Fruit fly (Drosophila melanogaster): Measurements from ENCODE around the gene Stt3A.

The Stt3A gene

DNA sequence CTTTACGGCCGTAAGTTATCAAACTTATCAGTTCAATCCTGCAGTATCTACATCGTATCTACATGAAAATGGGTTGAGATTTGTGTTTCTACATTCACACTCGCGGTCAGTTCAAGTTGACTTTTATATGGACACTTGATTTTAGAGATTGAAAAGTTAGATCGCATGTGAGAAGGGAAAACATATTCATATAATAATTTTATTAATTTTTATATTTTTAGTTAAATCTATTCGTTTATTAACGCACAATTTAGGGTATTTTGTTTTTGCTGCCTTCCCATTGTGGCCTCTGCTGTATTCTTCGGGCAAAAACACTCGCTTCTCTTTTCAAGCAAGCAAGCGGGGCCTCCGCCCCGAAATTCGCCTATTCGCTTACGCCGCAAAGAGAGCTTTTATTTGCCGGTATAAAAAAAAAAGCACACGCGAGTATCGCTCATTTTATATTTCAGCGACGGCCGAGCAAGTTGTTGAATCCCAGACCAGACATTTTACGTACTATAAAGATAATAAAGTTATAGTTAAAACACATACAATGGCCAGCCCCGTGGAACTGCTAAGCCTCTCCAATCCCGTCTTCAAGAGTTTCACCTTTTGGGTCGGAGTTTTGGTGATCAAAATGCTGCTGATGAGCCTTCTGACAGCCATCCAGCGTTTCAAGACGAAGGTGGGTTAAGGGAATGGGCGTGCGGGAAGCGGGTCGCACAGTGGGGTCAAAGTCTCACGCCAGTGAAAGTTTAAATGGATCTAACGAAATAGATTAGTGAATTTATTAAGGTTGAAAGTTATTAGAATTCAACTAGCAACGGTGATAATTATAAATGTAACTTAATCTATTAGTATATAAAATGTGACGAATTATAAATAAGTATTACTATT lies 10.9 kb downstream of the Stt3A start (continued):
- peak; percentile 82 for TF ChIP-seq scrt (GFP tag; optimal IDR thresholded peaks at IDR 0.05)
- TF ChIP-seq zfh2 (GFP tag; optimal IDR thresholded peaks at IDR 0.05): peak; percentile 27
- TF ChIP-seq luna (GFP tag; optimal IDR thresholded peaks at IDR 0.05): no peak
- peak; percentile 89 for TF ChIP-seq run (tag; optimal IDR thresholded peaks at IDR 0.05)
- peak; percentile 20 for TF ChIP-seq CG1603 (tag; optimal IDR thresholded peaks at IDR 0.05)
- peak; percentile 95 for TF ChIP-seq PHDP (tag; optimal IDR thresholded peaks at IDR 0.05)
- peak; percentile 67 for TF ChIP-seq CG30431 (GFP tag; optimal IDR thresholded peaks at IDR 0.05)
- TF ChIP-seq CG15269 (tag; optimal IDR thresholded peaks at IDR 0.05): peak; percentile 94
- peak; percentile 89 for TF ChIP-seq Blimp-1 (GFP tag; optimal IDR thresholded peaks at IDR 0.05)
- TF ChIP-seq CG7271 (tag; optimal IDR thresholded peaks at IDR 0.05): peak; percentile 71
- TF ChIP-seq CG16815 (GFP tag; optimal IDR thresholded peaks at IDR 0.05): peak; percentile 73
- TF ChIP-seq fd102C (GFP tag; optimal IDR thresholded peaks at IDR 0.05): peak; percentile 26
- no peak for TF ChIP-seq crp (GFP tag; optimal IDR thresholded peaks at IDR 0.05)
- TF ChIP-seq wor (GFP tag; IDR thresholded peaks at IDR 0.05): peak; percentile 80
- TF ChIP-seq CG32767 (GFP tag; IDR thresholded peaks at IDR 0.05): peak; percentile 92
- peak; percentile 72 for TF ChIP-seq CG8281 (tag; optimal IDR thresholded peaks at IDR 0.05)
- TF ChIP-seq bigmax (GFP tag; optimal IDR thresholded peaks at IDR 0.05): no peak
- peak; percentile 83 for TF ChIP-seq Med (GFP tag)
- TF ChIP-seq CG13624 (GFP tag; optimal IDR thresholded peaks at IDR 0.05): no peak
- TF ChIP-seq kni (GFP tag; optimal IDR thresholded peaks at IDR 0.05): peak; percentile 27
- TF ChIP-seq da (GFP tag; optimal IDR thresholded peaks at IDR 0.05): no peak
- peak; percentile 86 for TF ChIP-seq slbo (GFP tag; IDR thresholded peaks at IDR 0.05)
- peak; percentile 73 for TF ChIP-seq CG5245 (GFP tag; optimal IDR thresholded peaks at IDR 0.05)
- TF ChIP-seq tll (GFP tag; optimal IDR thresholded peaks at IDR 0.05): no peak
- peak; percentile 89 for TF ChIP-seq D19A (tag; optimal IDR thresholded peaks at IDR 0.05)
- peak; percentile 80 for TF ChIP-seq CG3407 (GFP tag; optimal IDR thresholded peaks at IDR 0.05)
- peak; percentile 90 for TF ChIP-seq Dek (tag; optimal IDR thresholded peaks at IDR 0.05)
- TF ChIP-seq Oaz (GFP tag; IDR thresholded peaks at IDR 0.05): peak; percentile 83
- TF ChIP-seq mam (GFP tag; optimal IDR thresholded peaks at IDR 0.05): peak; percentile 21
- peak; percentile 61 for TF ChIP-seq CG18764 (GFP tag; optimal IDR thresholded peaks at IDR 0.05)
- TF ChIP-seq C15 (GFP tag; IDR thresholded peaks at IDR 0.05): peak; percentile 76; the same call in 2 of the 3 replicates
- peak; percentile 84 for TF ChIP-seq CG14710 (tag; optimal IDR thresholded peaks at IDR 0.05)
- peak; percentile 72; the same call in 3 of the 4 replicates for TF ChIP-seq Gug (GFP tag; IDR thresholded peaks at IDR 0.05)
- TF ChIP-seq CG2129 (GFP tag; IDR thresholded peaks at IDR 0.05; ENCODE audit: partially characterized antibody): no peak
- TF ChIP-seq Hr51 (GFP tag; optimal IDR thresholded peaks at IDR 0.05): peak in 1 of 2 experiments; percentile 94
- peak; percentile 3 for TF ChIP-seq CG9797 (GFP tag; optimal IDR thresholded peaks at IDR 0.05)
- TF ChIP-seq bbx (GFP tag; IDR thresholded peaks at IDR 0.05; ENCODE audit: partially characterized antibody): no peak
- TF ChIP-seq Dll (GFP tag; IDR thresholded peaks at IDR 0.05; ENCODE audit: partially characterized antibody): no peak
- no peak for TF ChIP-seq Dip2 (GFP tag; IDR thresholded peaks at IDR 0.05)
- peak; percentile 82 for TF ChIP-seq CG12219 (GFP tag; optimal IDR thresholded peaks at IDR 0.05)
- peak; percentile 91 for TF ChIP-seq CG6854 (GFP tag; optimal IDR thresholded peaks at IDR 0.05)
- TF ChIP-seq CG30403 (GFP tag; optimal IDR thresholded peaks at IDR 0.05): peak; percentile 79
- no peak for TF ChIP-seq Atf3 (GFP tag; optimal IDR thresholded peaks at IDR 0.05)
- TF ChIP-seq tio (GFP tag; optimal IDR thresholded peaks at IDR 0.05): peak; percentile 39
- no peak for TF ChIP-seq ato (GFP tag; IDR thresholded peaks at IDR 0.05; ENCODE audit: partially characterized antibody)
- TF ChIP-seq CG13424 (tag; optimal IDR thresholded peaks at IDR 0.05): peak; percentile 93
- TF ChIP-seq chif (GFP tag; optimal IDR thresholded peaks at IDR 0.05): peak in 1 of 2 experiments; percentile 25
